Worm (Caenorhabditis elegans): Measurements from ENCODE around the gene C09F12.3.

The C09F12.3 gene

ce11 chrX:10991352-10992172 lies 51.1 kb downstream of the C09F12.3 start:
- no peak for TF ChIP-seq unc-39 (tag; optimal IDR thresholded peaks at IDR 0.05)

DNA sequence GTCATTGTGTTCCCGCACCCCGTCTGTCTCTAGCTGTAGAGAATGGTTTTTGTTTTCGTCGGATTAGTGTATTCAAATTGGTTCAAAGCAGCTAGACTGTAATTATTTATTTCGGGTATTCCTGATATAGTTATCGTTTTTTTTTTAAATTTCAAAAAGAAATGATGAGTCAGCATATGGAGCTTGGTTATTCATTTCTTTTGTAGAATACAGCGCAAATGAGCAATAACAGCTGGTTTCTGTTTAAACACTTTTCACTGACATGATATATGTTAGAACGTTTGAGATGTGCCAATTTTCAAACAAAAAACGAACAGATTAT lies 51.9 kb downstream of the C09F12.3 start:
- no peak for TF ChIP-seq lin-39 (tag; optimal IDR thresholded peaks at IDR 0.05)
- TF ChIP-seq nhr-11 (tag; optimal IDR thresholded peaks at IDR 0.05): no peak
- TF ChIP-seq aly-2 (tag; optimal IDR thresholded peaks at IDR 0.05): no peak
- no peak for TF ChIP-seq elt-3 (tag; optimal IDR thresholded peaks at IDR 0.05)

All from whole organism, L2 larva.